Fruit fly (Drosophila melanogaster) whole organism, prepupa: ENCODE measurements around the gene CG11593.

ENCODE experiments used
- Blimp-1 ChIP-seq: fragments of 200-800 bp; sonication (Bioruptor generic); optimal IDR thresholded peaks from 3 replicates; lab custom pipeline; 2017; ENCODE audit warnings: missing biosample characterization, missing genetic modification characterization, mild to moderate bottlenecking, moderate library complexity, missing genetic modification reagents
- CG10669 ChIP-seq: fragments of 200-800 bp; sonication (Bioruptor generic); optimal IDR thresholded peaks from 3 replicates; lab custom pipeline; 2018; ENCODE audit warnings: missing biosample characterization, mild to moderate bottlenecking, missing genetic modification characterization, moderate library complexity
- CG11294 ChIP-seq: fragments of 200-800 bp; sonication (Bioruptor generic); IDR thresholded peaks from 2 replicates; pipeline ENCODE4 v1.3.6; 2022; ENCODE audit warnings: missing biosample characterization, missing genetic modification characterization
- CG11762 ChIP-seq: fragments of 200-800 bp; sonication (Bioruptor generic); optimal IDR thresholded peaks from 3 replicates; lab custom pipeline; 2016; ENCODE audit warnings: missing biosample characterization, missing genetic modification characterization; ENCODE audit not compliant: insufficient read depth
- CG11902 ChIP-seq: fragments of 200-800 bp; sonication (Bioruptor generic); optimal IDR thresholded peaks from 3 replicates; lab custom pipeline; 2016; ENCODE audit warnings: missing biosample characterization, missing genetic modification characterization
- CG1621 ChIP-seq: fragments of 200-800 bp; sonication (Bioruptor generic); optimal IDR thresholded peaks from 3 replicates; lab custom pipeline; 2018; ENCODE audit warnings: missing biosample characterization, mild to moderate bottlenecking, missing genetic modification characterization
- CG16779 ChIP-seq: fragments of 200-800 bp; sonication (Bioruptor generic); optimal IDR thresholded peaks from 3 replicates; lab custom pipeline; 2017; ENCODE audit warnings: missing biosample characterization, mild to moderate bottlenecking, missing genetic modification characterization
- CG3032 ChIP-seq: fragments of 200-800 bp; optimal IDR thresholded peaks from 2 replicates; lab custom pipeline; 2019; ENCODE audit warnings: missing biosample characterization, mild to moderate bottlenecking, missing genetic modification characterization, moderate library complexity
- CG31627 ChIP-seq: fragments of 200-800 bp; sonication (Bioruptor generic); optimal IDR thresholded peaks from 3 replicates; lab custom pipeline; 2016; ENCODE audit warnings: missing biosample characterization, missing genetic modification characterization
- CG34406 ChIP-seq: fragments of 200-800 bp; sonication (Bioruptor generic); optimal IDR thresholded peaks from 3 replicates; lab custom pipeline; 2016; ENCODE audit warnings: missing biosample characterization, missing genetic modification characterization
- CG3919 ChIP-seq: fragments of 200-800 bp; sonication (Bioruptor generic); optimal IDR thresholded peaks from 3 replicates; lab custom pipeline; 2016; ENCODE audit warnings: missing biosample characterization, missing genetic modification characterization
- CG4318 ChIP-seq: fragments of 200-800 bp; sonication (Bioruptor generic); optimal IDR thresholded peaks from 3 replicates; lab custom pipeline; 2017; ENCODE audit warnings: missing biosample characterization, mild to moderate bottlenecking, missing genetic modification characterization
- CG6276 ChIP-seq: fragments of 200-800 bp; sonication (Bioruptor generic); optimal IDR thresholded peaks from 2 replicates; lab custom pipeline; 2017; ENCODE audit warnings: missing biosample characterization, mild to moderate bottlenecking, missing genetic modification characterization
- CG7368 ChIP-seq: fragments of 200-800 bp; sonication (Bioruptor generic); optimal IDR thresholded peaks from 3 replicates; lab custom pipeline; 2016; ENCODE audit warnings: missing biosample characterization, missing genetic modification characterization
- CG8119 ChIP-seq: fragments of 200-800 bp; sonication (Bioruptor generic); IDR thresholded peaks from 3 replicates; pipeline ENCODE4 v1.3.6; 2022; ENCODE audit warnings: missing biosample characterization, missing genetic modification characterization
- Eip78C ChIP-seq: fragments of 200-800 bp; sonication (Bioruptor generic); peaks from one replicate; lab custom pipeline; 2016; ENCODE audit warnings: missing biosample characterization, missing genetic modification characterization
- Ets21C ChIP-seq: fragments of 200-800 bp; sonication (Bioruptor generic); optimal IDR thresholded peaks from 3 replicates; lab custom pipeline; 2016; ENCODE audit warnings: missing biosample characterization, missing genetic modification characterization
- Ets96B ChIP-seq: fragments of 200-800 bp; optimal IDR thresholded peaks from 2 replicates; lab custom pipeline; 2019; ENCODE audit warnings: missing biosample characterization, mild to moderate bottlenecking, missing genetic modification characterization, moderate library complexity
- Hr38 ChIP-seq: sonication (Bioruptor generic); optimal IDR thresholded peaks from 2 replicates; lab custom pipeline; 2016; ENCODE audit warnings: missing biosample characterization, missing genetic modification characterization
- Hr4 ChIP-seq: fragments of 200-800 bp; sonication (Bioruptor generic); optimal IDR thresholded peaks from 3 replicates; lab custom pipeline; 2016; ENCODE audit warnings: missing biosample characterization, missing genetic modification characterization
- Met ChIP-seq: fragments of 200-800 bp; sonication (Bioruptor generic); optimal IDR thresholded peaks from 3 replicates; lab custom pipeline; 2016; ENCODE audit warnings: missing biosample characterization, missing genetic modification characterization
- OdsH ChIP-seq: fragments of 200-800 bp; sonication (Bioruptor generic); optimal IDR thresholded peaks from 3 replicates; lab custom pipeline; 2016; ENCODE audit warnings: missing biosample characterization, missing genetic modification characterization
- Smox ChIP-seq: fragments of 200-800 bp; sonication (Bioruptor generic); optimal IDR thresholded peaks from 3 replicates; lab custom pipeline; 2016; ENCODE audit warnings: missing biosample characterization, missing genetic modification characterization
- Sox102F ChIP-seq: fragments of 200-800 bp; sonication (Bioruptor generic); optimal IDR thresholded peaks from 2 replicates; lab custom pipeline; 2016; ENCODE audit warnings: missing biosample characterization, mild to moderate bottlenecking, missing genetic modification characterization
- Sox14 ChIP-seq: fragments of 200-800 bp; sonication (Bioruptor generic); optimal IDR thresholded peaks from 3 replicates; lab custom pipeline; 2016; ENCODE audit warnings: missing biosample characterization, missing genetic modification characterization
- achi ChIP-seq: fragments of 200-800 bp; sonication (Bioruptor generic); optimal IDR thresholded peaks from 3 replicates; lab custom pipeline; 2016; ENCODE audit warnings: missing biosample characterization, missing genetic modification characterization
- acj6 ChIP-seq: fragments of 200-800 bp; sonication (Bioruptor generic); optimal IDR thresholded peaks from 3 replicates; lab custom pipeline; 2016; ENCODE audit warnings: missing biosample characterization, missing genetic modification characterization
- cyc ChIP-seq: fragments of 200-800 bp; sonication (Bioruptor generic); optimal IDR thresholded peaks from 3 replicates; lab custom pipeline; 2016; ENCODE audit warnings: missing biosample characterization, missing genetic modification characterization
- dsx ChIP-seq: fragments of 200-800 bp; optimal IDR thresholded peaks from 3 replicates; lab custom pipeline; 2019; ENCODE audit warnings: missing biosample characterization, mild to moderate bottlenecking, missing genetic modification characterization, moderate library complexity; ENCODE audit not compliant: poor library complexity, severe bottlenecking
- eg ChIP-seq: fragments of 200-800 bp; sonication (Bioruptor generic); IDR thresholded peaks from 3 replicates; pipeline ENCODE4 v1.3.6; 2022; ENCODE audit warnings: missing biosample characterization, missing genetic modification characterization
- fd85E ChIP-seq: fragments of 200-800 bp; sonication (Bioruptor generic); optimal IDR thresholded peaks from 3 replicates; lab custom pipeline; 2016; ENCODE audit warnings: missing biosample characterization, missing genetic modification characterization
- lz ChIP-seq: fragments of 200-800 bp; sonication (Bioruptor generic); optimal IDR thresholded peaks from 3 replicates; lab custom pipeline; 2016; ENCODE audit warnings: missing biosample characterization, missing genetic modification characterization
- pdm3 ChIP-seq: fragments of 200-800 bp; sonication (Bioruptor generic); optimal IDR thresholded peaks from 3 replicates; lab custom pipeline; 2016; ENCODE audit warnings: missing biosample characterization, missing genetic modification characterization
- ss ChIP-seq, 2 experiments: fragments of 200-800 bp; sonication (Bioruptor generic); optimal IDR thresholded peaks; 2 replicates in 1 of 2; 3 replicates in 1 of 2; lab custom pipeline; 2017 to 2018; ENCODE audit warnings: mild to moderate bottlenecking in 2 of 2, missing biosample characterization in 2 of 2, missing genetic modification characterization in 2 of 2, moderate library complexity in 1 of 2
- vri ChIP-seq: fragments of 200-800 bp; sonication (Bioruptor generic); optimal IDR thresholded peaks from 3 replicates; lab custom pipeline; 2016; ENCODE audit warnings: missing biosample characterization, mild to moderate bottlenecking, missing genetic modification characterization

The CG11593 gene

dm6 chr3L:4046289-4046688 is 6.0 kb upstream of the CG11593 start, which contains the start of gene CG1136:
Gene CG1136 (plus strand): TSS chr3L:4046596.
- TF ChIP-seq Blimp-1 (GFP tag; lab: Kevin White, UChicago), result no peak
- TF ChIP-seq ss (GFP tag; optimal IDR thresholded peaks at IDR 0.05; lab: Kevin White, UChicago), result no peak
- TF ChIP-seq eg (GFP tag; lab: Robert Waterston, UW), result 0 out of 3 replicates have a peak, but pooled peaks have one; percentile 11

dm6 chr3L:4044497-4044896 is 4.2 kb upstream of the CG11593 start:
- TF ChIP-seq eg (GFP tag; lab: Robert Waterston, UW) (0 out of 3 replicates have a peak, but pooled peaks have one; percentile 14), cyc (GFP tag; lab: Kevin White, UChicago) (no peak)

- TF ChIP-seq CG6276 (GFP tag; lab: Kevin White, UChicago) (no peak), acj6 (GFP tag; lab: Kevin White, UChicago) (no peak), CG4318 (no peak), CG8119 (no peak), Sox102F (GFP tag; lab: Kevin White, UChicago) (no peak), pdm3 (GFP tag; lab: Kevin White, UChicago) (no peak), Smox (GFP tag; lab: Kevin White, UChicago) (no peak)
Measured at dm6 chr3L:4035499-4035898, 4.8 kb downstream of the CG11593 start, which contains the start of gene Gr64f. Gene Gr64f (plus strand): TSS chr3L:4035799.

- no peak for TF ChIP-seq fd85E
- TF ChIP-seq CG4318, result no peak
- no peak for TF ChIP-seq CG11762 (GFP tag; lab: Kevin White, UChicago)
- TF ChIP-seq Ets96B (tag; lab: Kevin White, UChicago), result no peak
- TF ChIP-seq OdsH, result no peak
- no peak for TF ChIP-seq CG16779 (tag; lab: Kevin White, UChicago)
- no peak for TF ChIP-seq eg (GFP tag; lab: Robert Waterston, UW)
- TF ChIP-seq CG34406 (GFP tag; lab: Kevin White, UChicago), result no peak
- no peak for TF ChIP-seq acj6 (GFP tag; lab: Kevin White, UChicago)
- no peak for TF ChIP-seq Sox102F (GFP tag; lab: Kevin White, UChicago)
- TF ChIP-seq dsx (GFP tag; lab: Kevin White, UChicago), result no peak
- no peak for TF ChIP-seq Smox (GFP tag; lab: Kevin White, UChicago)
- TF ChIP-seq CG3032 (tag; lab: Kevin White, UChicago), result no peak
- TF ChIP-seq CG11294 (GFP tag; lab: Robert Waterston, UW), result no peak
- no peak for TF ChIP-seq Ets21C (GFP tag; lab: Kevin White, UChicago)
Measured at dm6 chr3L:4031762-4032161, 8.5 kb downstream of the CG11593 start, which contains the start of the genes Gr64d and Gr64e. Gene Gr64d (plus strand): TSS chr3L:4032062. Gene Gr64e (plus strand): TSS chr3L:4032141.

dm6 chr3L:4028305-4028704 is 12.0 kb downstream of the CG11593 start, which contains the start of the genes Gr64b and Gr64c:
Gene Gr64b (plus strand): TSS chr3L:4028605.
Gene Gr64c (plus strand): TSS chr3L:4028605.
- TF ChIP-seq Met (GFP tag; lab: Kevin White, UChicago) (no peak), Eip78C (GFP tag; lab: Kevin White, UChicago) (no peak), Sox102F (GFP tag; lab: Kevin White, UChicago) (no peak), Hr4 (GFP tag; lab: Kevin White, UChicago) (no peak), CG11902 (GFP tag; lab: Kevin White, UChicago) (no peak), lz (GFP tag; lab: Kevin White, UChicago) (no peak), CG3919 (GFP tag; lab: Kevin White, UChicago) (no peak), CG31627 (no peak), CG3032 (tag; lab: Kevin White, UChicago) (no peak), Blimp-1 (GFP tag; lab: Kevin White, UChicago) (no peak), CG1621 (no peak), Ets21C (GFP tag; lab: Kevin White, UChicago) (no peak), vri (no peak), Hr38 (GFP tag; lab: Kevin White, UChicago) (no peak), CG10669 (GFP tag; lab: Kevin White, UChicago) (no peak), CG6276 (GFP tag; lab: Kevin White, UChicago) (no peak), CG7368 (GFP tag; lab: Kevin White, UChicago) (no peak), Sox14 (GFP tag; lab: Kevin White, UChicago) (no peak), achi (GFP tag; lab: Kevin White, UChicago) (no peak)
